Comparison of ENCODE assay signal across 5 fruit fly cellular contexts in genomic region chr2L:7032517-7032951, dm6.
TF ChIP-seq lines count a peak whose summit lies in the region.

TSS of gene Rab30 (minus strand) at chr2L:7032606.
TSS of gene Caper (plus strand) at chr2L:7032721.

- TF ChIP-seq CTCF in whole organism, embryonic (GFP tag; optimal IDR thresholded peaks at IDR 0.05; lab: Kevin White, UChicago), result peak; percentile 42

TF ChIP-seq in whole organism, adult, 20 proteins besides CTCF, POLR2A, EP300 and RAD21 (continues in another document):
- TF ChIP-seq Crg-1 (GFP tag; optimal IDR thresholded peaks at IDR 0.05; lab: Kevin White, UChicago) (peak; percentile 73), kay (GFP tag; lab: Kevin White, UChicago; ENCODE audit: borderline replicate concordance) (peak; percentile 95), toe (GFP tag; optimal IDR thresholded peaks at IDR 0.05; lab: Kevin White, UChicago) (no peak), CG5204 (GFP tag; optimal IDR thresholded peaks at IDR 0.05; lab: Kevin White, UChicago) (no peak), Mnt (GFP tag; optimal IDR thresholded peaks at IDR 0.05; lab: Kevin White, UChicago) (peak; percentile 84), ovo (GFP tag; optimal IDR thresholded peaks at IDR 0.05; lab: Kevin White, UChicago) (peak; percentile 55), Hr96 (GFP tag; optimal IDR thresholded peaks at IDR 0.05; lab: Kevin White, UChicago) (peak; percentile 74), Clk (GFP tag; optimal IDR thresholded peaks at IDR 0.05; lab: Kevin White, UChicago) (no peak), cnc (optimal IDR thresholded peaks at IDR 0.05; lab: Kevin White, UChicago) (no peak), bab1 (GFP tag; optimal IDR thresholded peaks at IDR 0.05; lab: Kevin White, UChicago) (peak; percentile 75), CG11617 (GFP tag; optimal IDR thresholded peaks at IDR 0.05; lab: Kevin White, UChicago) (peak; percentile 53), CG7045 (GFP tag; optimal IDR thresholded peaks at IDR 0.05; lab: Kevin White, UChicago) (peak; percentile 29), CG1620 (GFP tag; optimal IDR thresholded peaks at IDR 0.05; lab: Kevin White, UChicago) (peak; percentile 70), tj (GFP tag; optimal IDR thresholded peaks at IDR 0.05; lab: Kevin White, UChicago) (peak; percentile 72), cic (GFP tag; optimal IDR thresholded peaks at IDR 0.05; lab: Kevin White, UChicago) (peak; percentile 47), CG12768 (GFP tag; optimal IDR thresholded peaks at IDR 0.05; lab: Kevin White, UChicago) (no peak), CG14711 (tag; optimal IDR thresholded peaks at IDR 0.05; lab: Kevin White, UChicago) (peak; percentile 93), pad (GFP tag; optimal IDR thresholded peaks at IDR 0.05; lab: Kevin White, UChicago) (no peak)

TF ChIP-seq in whole organism, embryonic, 481 proteins besides CTCF, POLR2A, EP300 and RAD21 (continues in another document):
- TF ChIP-seq maf-S (GFP tag; optimal IDR thresholded peaks at IDR 0.05; lab: Kevin White, UChicago) (peak; percentile 69), NFAT (GFP tag; IDR thresholded peaks at IDR 0.05; lab: Robert Waterston, UW) (peak; percentile 88), CoRest (tag; optimal IDR thresholded peaks at IDR 0.05; lab: Kevin White, UChicago) (peak; percentile 46), hb (GFP tag; IDR thresholded peaks at IDR 0.05; lab: Robert Waterston, UW; ENCODE audit: partially characterized antibody) (peak; percentile 97), lbe (GFP tag; optimal IDR thresholded peaks at IDR 0.05; lab: Kevin White, UChicago) (peak; percentile 62), Ets65A (GFP tag; lab: Kevin White, UChicago) (peak; percentile 96), Eip74EF (GFP tag; optimal IDR thresholded peaks at IDR 0.05; lab: Kevin White, UChicago) (no peak), ro (GFP tag; IDR thresholded peaks at IDR 0.05; lab: Robert Waterston, UW) (no peak), CG6175 (GFP tag; IDR thresholded peaks at IDR 0.05; lab: Robert Waterston, UW) (no peak), seq (GFP tag; IDR thresholded peaks at IDR 0.05; lab: Robert Waterston, UW) (no peak), so (GFP tag; IDR thresholded peaks at IDR 0.05; lab: Robert Waterston, UW) (no peak), tap (tag; optimal IDR thresholded peaks at IDR 0.05; lab: Kevin White, UChicago) (no peak), CG15011 (GFP tag; optimal IDR thresholded peaks at IDR 0.05; lab: Kevin White, UChicago) (no peak), CG18011 (GFP tag; optimal IDR thresholded peaks at IDR 0.05; lab: Kevin White, UChicago) (peak; percentile 33), sna (GFP tag; IDR thresholded peaks at IDR 0.05; lab: Robert Waterston, UW; ENCODE audit: partially characterized antibody) (peak; percentile 95), CG8388 (GFP tag; optimal IDR thresholded peaks at IDR 0.05; lab: Kevin White, UChicago) (no peak), CG3847 (GFP tag; IDR thresholded peaks at IDR 0.05; lab: Robert Waterston, UW) (peak; percentile 74), ssp (GFP tag; IDR thresholded peaks at IDR 0.05; lab: Robert Waterston, UW) (peak; percentile 62), ems (GFP tag; optimal IDR thresholded peaks at IDR 0.05; lab: Kevin White, UChicago) (peak; percentile 54)

TF ChIP-seq in whole organism, prepupa, 60 proteins besides CTCF, POLR2A, EP300 and RAD21 (continues in another document):
- TF ChIP-seq Hr39 (GFP tag; optimal IDR thresholded peaks at IDR 0.05; lab: Kevin White, UChicago) (peak; percentile 53), Eip78C (GFP tag; lab: Kevin White, UChicago) (peak; percentile 65), topi (GFP tag; optimal IDR thresholded peaks at IDR 0.05; lab: Kevin White, UChicago) (peak; percentile 42), CG3919 (GFP tag; optimal IDR thresholded peaks at IDR 0.05; lab: Kevin White, UChicago) (peak; percentile 35), OdsH (GFP tag; optimal IDR thresholded peaks at IDR 0.05; lab: Kevin White, UChicago) (peak; percentile 13), CG16779 (tag; optimal IDR thresholded peaks at IDR 0.05; lab: Kevin White, UChicago) (no peak), CG10631 (GFP tag; optimal IDR thresholded peaks at IDR 0.05; lab: Kevin White, UChicago) (peak; percentile 53), fd85E (GFP tag; optimal IDR thresholded peaks at IDR 0.05; lab: Kevin White, UChicago) (no peak), Eip75B (GFP tag; optimal IDR thresholded peaks at IDR 0.05; lab: Kevin White, UChicago) (peak; percentile 7), net (GFP tag; optimal IDR thresholded peaks at IDR 0.05; lab: Kevin White, UChicago) (no peak), CG1621 (tag; optimal IDR thresholded peaks at IDR 0.05; lab: Kevin White, UChicago) (peak; percentile 43), Hr4 (GFP tag; optimal IDR thresholded peaks at IDR 0.05; lab: Kevin White, UChicago) (peak; percentile 26), lz (GFP tag; optimal IDR thresholded peaks at IDR 0.05; lab: Kevin White, UChicago) (peak; percentile 58), Met (GFP tag; optimal IDR thresholded peaks at IDR 0.05; lab: Kevin White, UChicago) (peak; percentile 21), vri (GFP tag; optimal IDR thresholded peaks at IDR 0.05; lab: Kevin White, UChicago) (peak; percentile 39), CG3032 (tag; optimal IDR thresholded peaks at IDR 0.05; lab: Kevin White, UChicago) (peak; percentile 12), CG31627 (GFP tag; optimal IDR thresholded peaks at IDR 0.05; lab: Kevin White, UChicago) (peak; percentile 62), Sox102F (GFP tag; optimal IDR thresholded peaks at IDR 0.05; lab: Kevin White, UChicago) (no peak), spab (GFP tag; optimal IDR thresholded peaks at IDR 0.05; lab: Kevin White, UChicago) (no peak), esn (GFP tag; optimal IDR thresholded peaks at IDR 0.05; lab: Kevin White, UChicago) (peak; percentile 56)

TF ChIP-seq in whole organism, pupa, 21 proteins besides CTCF, POLR2A, EP300 and RAD21:
- TF ChIP-seq D1 (tag; optimal IDR thresholded peaks at IDR 0.05; lab: Kevin White, UChicago) (no peak), CG32121 (GFP tag; IDR thresholded peaks at IDR 0.05; lab: Robert Waterston, UW) (no peak), CG34367 (tag; optimal IDR thresholded peaks at IDR 0.05; lab: Kevin White, UChicago) (no peak), CG8159 (tag; optimal IDR thresholded peaks at IDR 0.05; lab: Kevin White, UChicago) (no peak), Pif1B (GFP tag; optimal IDR thresholded peaks at IDR 0.05; lab: Kevin White, UChicago) (no peak), CG13204 (GFP tag; optimal IDR thresholded peaks at IDR 0.05; lab: Kevin White, UChicago) (no peak), rn (GFP tag; IDR thresholded peaks at IDR 0.05; lab: Robert Waterston, UW) (no peak), Snoo (tag; optimal IDR thresholded peaks at IDR 0.05; lab: Kevin White, UChicago) (no peak), CG14655 (GFP tag; optimal IDR thresholded peaks at IDR 0.05; lab: Kevin White, UChicago) (no peak), CG17806 (tag; optimal IDR thresholded peaks at IDR 0.05; lab: Kevin White, UChicago) (no peak), Pif1A (GFP tag; optimal IDR thresholded peaks at IDR 0.05; lab: Kevin White, UChicago) (no peak), CG4496 (GFP tag; IDR thresholded peaks at IDR 0.05; lab: Robert Waterston, UW) (peak; percentile 61), gl (tag; optimal IDR thresholded peaks at IDR 0.05; lab: Kevin White, UChicago) (no peak), Ets98B (GFP tag; IDR thresholded peaks at IDR 0.05; lab: Robert Waterston, UW) (peak; percentile 63), CG9948 (tag; optimal IDR thresholded peaks at IDR 0.05; lab: Kevin White, UChicago) (no peak), fd96Ca (GFP tag; IDR thresholded peaks at IDR 0.05; lab: Robert Waterston, UW) (no peak; the same call in 2 of the 3 replicates), CG10348 (GFP tag; IDR thresholded peaks at IDR 0.05; lab: Robert Waterston, UW) (0 out of 2 replicates have a peak, but pooled peaks have one; percentile 16)

TF ChIP-seq in whole organism, wandering third instar larva, 38 proteins besides CTCF, POLR2A, EP300 and RAD21 (continues in another document):
- TF ChIP-seq Jra (GFP tag; optimal IDR thresholded peaks at IDR 0.05; lab: Kevin White, UChicago) (peak; percentile 83), Mio (GFP tag; optimal IDR thresholded peaks at IDR 0.05; lab: Kevin White, UChicago) (no peak), CrebA (GFP tag; optimal IDR thresholded peaks at IDR 0.05; lab: Kevin White, UChicago; ENCODE audit: borderline replicate concordance) (no peak), usp (GFP tag; optimal IDR thresholded peaks at IDR 0.05; lab: Kevin White, UChicago) (no peak), tai (GFP tag; optimal IDR thresholded peaks at IDR 0.05; lab: Kevin White, UChicago) (peak; percentile 89), lola (GFP tag; optimal IDR thresholded peaks at IDR 0.05; lab: Kevin White, UChicago) (no peak), psq (GFP tag; optimal IDR thresholded peaks at IDR 0.05; lab: Kevin White, UChicago) (peak; percentile 23), OdsH (GFP tag; optimal IDR thresholded peaks at IDR 0.05; lab: Kevin White, UChicago) (no peak), GATAd (GFP tag; optimal IDR thresholded peaks at IDR 0.05; lab: Kevin White, UChicago) (peak; percentile 39), Hr78 (GFP tag; optimal IDR thresholded peaks at IDR 0.05; lab: Kevin White, UChicago) (no peak), h (GFP tag; optimal IDR thresholded peaks at IDR 0.05; lab: Kevin White, UChicago) (peak; percentile 74), Sp1 (GFP tag; optimal IDR thresholded peaks at IDR 0.05; lab: Kevin White, UChicago) (peak; percentile 46), brk (GFP tag; optimal IDR thresholded peaks at IDR 0.05; lab: Kevin White, UChicago) (peak; percentile 80), dsf (GFP tag; optimal IDR thresholded peaks at IDR 0.05; lab: Kevin White, UChicago; ENCODE audit: borderline replicate concordance) (peak; percentile 77), dl (GFP tag; optimal IDR thresholded peaks at IDR 0.05; lab: Kevin White, UChicago; ENCODE audit: insufficient read depth in 1 of 2, partially characterized antibody in 2 of 2) (no peak), woc (GFP tag; optimal IDR thresholded peaks at IDR 0.05; lab: Kevin White, UChicago) (peak; percentile 13), pan (optimal IDR thresholded peaks at IDR 0.05; lab: Kevin White, UChicago) (no peak), Vsx2 (GFP tag; optimal IDR thresholded peaks at IDR 0.05; lab: Kevin White, UChicago; ENCODE audit: partially characterized antibody) (no peak), fru (GFP tag; optimal IDR thresholded peaks at IDR 0.05; lab: Kevin White, UChicago) (peak; percentile 45), rgr (GFP tag; optimal IDR thresholded peaks at IDR 0.05; lab: Kevin White, UChicago) (peak; percentile 70), N (GFP tag; optimal IDR thresholded peaks at IDR 0.05; lab: Kevin White, UChicago) (no peak), sage (GFP tag; optimal IDR thresholded peaks at IDR 0.05; lab: Kevin White, UChicago) (no peak), Hr83 (GFP tag; optimal IDR thresholded peaks at IDR 0.05; lab: Kevin White, UChicago; ENCODE audit: poor library complexity, severe bottlenecking) (peak; percentile 82), dmrt93B (GFP tag; optimal IDR thresholded peaks at IDR 0.05; lab: Kevin White, UChicago) (no peak), ey (GFP tag; optimal IDR thresholded peaks at IDR 0.05; lab: Kevin White, UChicago) (peak; percentile 59), br (GFP tag; optimal IDR thresholded peaks at IDR 0.05; lab: Kevin White, UChicago) (peak; percentile 55), Abd-B (GFP tag; optimal IDR thresholded peaks at IDR 0.05; lab: Kevin White, UChicago) (no peak)
